Fruit fly (Drosophila melanogaster) whole organism, adult: ENCODE measurements around the gene mnb.

Source experiments
- CG11617 ChIP-seq: fragments of 200-800 bp; sonication (Bioruptor generic); optimal IDR thresholded peaks from 2 replicates; lab custom pipeline; 2017; ENCODE audit warnings: mild to moderate bottlenecking, missing biosample characterization, missing genetic modification reagents, missing genetic modification characterization
- Hr96 ChIP-seq: fragments of 200-800 bp; sonication (Bioruptor generic); optimal IDR thresholded peaks from 2 replicates; lab custom pipeline; 2016; ENCODE audit warnings: missing biosample characterization, missing genetic modification characterization
- ovo ChIP-seq: fragments of 200-800 bp; sonication (Bioruptor generic); optimal IDR thresholded peaks from 2 replicates; lab custom pipeline; 2016; ENCODE audit warnings: missing biosample characterization, missing genetic modification characterization
- pad ChIP-seq: fragments of 200-800 bp; sonication (Bioruptor generic); optimal IDR thresholded peaks from 3 replicates; lab custom pipeline; 2017; ENCODE audit warnings: missing biosample characterization, missing genetic modification characterization, mild to moderate bottlenecking, moderate library complexity, missing genetic modification reagents

- TF ChIP-seq pad (GFP tag; lab: Kevin White, UChicago), result no peak
- TF ChIP-seq Hr96 (GFP tag; lab: Kevin White, UChicago), result no peak
- no peak for TF ChIP-seq CG11617 (GFP tag; lab: Kevin White, UChicago)
- TF ChIP-seq ovo (GFP tag; lab: Kevin White, UChicago), result no peak
These were observed 9.0 kb downstream of the mnb start for dm6 chrX:17877974-17878373.
